Worm (Caenorhabditis elegans) whole organism, late embryonic: ENCODE measurements around the gene F31E9.3.

Source experiments
- C08G9.2 ChIP-seq: sonication (generic microtip); optimal IDR thresholded peaks from 2 replicates; lab custom pipeline; 2016; ENCODE audit warnings: mild to moderate bottlenecking, missing genetic modification characterization, moderate library complexity, missing compliant biosample characterization
- dmd-4 ChIP-seq: sonication (generic microtip); optimal IDR thresholded peaks from 2 replicates; lab custom pipeline; 2016; ENCODE audit warnings: borderline replicate concordance, missing genetic modification characterization, missing compliant biosample characterization
- pat-9 ChIP-seq: fragments of 200-800 bp; sonication (Bioruptor generic); optimal IDR thresholded peaks from 2 replicates; lab custom pipeline; 2018; ENCODE audit warnings: mild to moderate bottlenecking, missing genetic modification characterization, moderate library complexity, missing compliant biosample characterization
- pqm-1 ChIP-seq: sonication (generic microtip); optimal IDR thresholded peaks from 2 replicates; lab custom pipeline; 2016; ENCODE audit warnings: missing genetic modification characterization, missing compliant biosample characterization
- tbx-2 ChIP-seq: sonication (generic microtip); optimal IDR thresholded peaks from 2 replicates; lab custom pipeline; 2016; ENCODE audit warnings: missing genetic modification characterization, missing compliant biosample characterization

ce11 chrV:17344876-17345275, 22.5 kb downstream of the F31E9.3 start, which contains the start of the genes fbxa-188 and fbxa-189:
- TF ChIP-seq pat-9, result no peak
- TF ChIP-seq pqm-1 (tag; lab: Kevin White, UChicago), result no peak
- no peak for TF ChIP-seq C08G9.2
- no peak for TF ChIP-seq tbx-2 (tag; lab: Kevin White, UChicago)
- no peak for TF ChIP-seq dmd-4 (tag; lab: Kevin White, UChicago)
